Fruit fly (Drosophila melanogaster): ENCODE measurements around the gene Ifrd1.

The Ifrd1 gene

DNA sequence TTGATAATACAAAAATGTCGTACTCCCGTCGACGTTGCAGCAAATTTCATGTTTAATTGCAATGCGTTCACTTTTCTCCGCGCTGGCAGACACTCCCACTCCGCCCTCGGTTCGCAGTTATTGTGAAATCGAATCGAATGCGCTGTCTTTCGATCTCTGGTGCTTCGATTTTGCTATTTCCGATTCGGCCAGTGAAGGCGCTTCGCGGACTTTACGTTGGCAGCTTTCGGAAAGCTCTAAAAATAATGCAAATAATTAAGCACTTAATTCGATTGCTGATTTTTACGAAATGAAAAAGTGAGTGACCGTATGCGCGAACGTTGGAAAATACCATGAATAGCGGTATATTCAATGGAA lies at the start of gene Ifrd1:
TSS of gene Ifrd1 (minus strand) at position 305 of the 357 bp plus-strand sequence.
- no peak for TF ChIP-seq noc (tag; optimal IDR thresholded peaks at IDR 0.05)

- TF ChIP-seq noc (tag; optimal IDR thresholded peaks at IDR 0.05), result no peak
Observed at dm6 chr2L:2920641-2921040, 46.4 kb upstream of the Ifrd1 start.

dm6 chr2L:2910957-2911356 lies 36.7 kb upstream of the Ifrd1 start:
- no peak for TF ChIP-seq noc (tag; optimal IDR thresholded peaks at IDR 0.05)

DNA sequence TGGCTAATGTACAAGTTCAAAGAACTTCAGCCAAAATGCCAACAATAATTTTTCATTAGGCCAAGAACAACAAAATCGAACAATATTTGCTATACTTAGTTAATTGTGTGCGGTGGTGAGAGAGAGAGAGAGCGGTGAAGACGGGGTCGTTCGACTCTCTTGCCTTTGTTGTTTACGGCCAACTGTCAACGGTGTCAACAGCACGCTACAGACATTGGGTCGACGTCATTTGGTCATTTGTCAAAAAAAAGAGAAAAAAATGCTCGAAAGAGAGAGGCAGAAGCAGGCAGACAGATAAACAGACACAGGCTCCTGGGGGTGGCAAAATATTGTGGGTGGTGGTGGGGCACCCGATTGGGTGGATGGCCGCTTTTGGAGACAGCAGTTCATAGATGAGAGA lies 35.2 kb upstream of the Ifrd1 start:
- TF ChIP-seq noc (tag; optimal IDR thresholded peaks at IDR 0.05), result no peak

dm6 chr2L:2908440-2909154 lies 34.3 kb upstream of the Ifrd1 start:
- no peak for TF ChIP-seq noc (tag; optimal IDR thresholded peaks at IDR 0.05)

- TF ChIP-seq noc (tag; optimal IDR thresholded peaks at IDR 0.05), result no peak
Observed at dm6 chr2L:2907776-2908175, 33.5 kb upstream of the Ifrd1 start.

dm6 chr2L:2906122-2906521 lies 31.8 kb upstream of the Ifrd1 start:
- TF ChIP-seq noc (tag; optimal IDR thresholded peaks at IDR 0.05), result no peak

- TF ChIP-seq noc (tag; optimal IDR thresholded peaks at IDR 0.05), result peak; percentile 87
Observed at dm6 chr2L:2905051-2905446, 30.8 kb upstream of the Ifrd1 start.

dm6 chr2L:2904316-2905050 lies 30.2 kb upstream of the Ifrd1 start:
- TF ChIP-seq noc (tag; optimal IDR thresholded peaks at IDR 0.05), result no peak

dm6 chr2L:2903649-2904048 lies 29.4 kb upstream of the Ifrd1 start:
- no peak for TF ChIP-seq noc (tag; optimal IDR thresholded peaks at IDR 0.05)

dm6 chr2L:2901445-2901844 lies 27.2 kb upstream of the Ifrd1 start:
- TF ChIP-seq noc (tag; optimal IDR thresholded peaks at IDR 0.05), result no peak

- peak; percentile 50 for TF ChIP-seq noc (tag; optimal IDR thresholded peaks at IDR 0.05)
Observed at dm6 chr2L:2900392-2901028, 26.2 kb upstream of the Ifrd1 start.

DNA sequence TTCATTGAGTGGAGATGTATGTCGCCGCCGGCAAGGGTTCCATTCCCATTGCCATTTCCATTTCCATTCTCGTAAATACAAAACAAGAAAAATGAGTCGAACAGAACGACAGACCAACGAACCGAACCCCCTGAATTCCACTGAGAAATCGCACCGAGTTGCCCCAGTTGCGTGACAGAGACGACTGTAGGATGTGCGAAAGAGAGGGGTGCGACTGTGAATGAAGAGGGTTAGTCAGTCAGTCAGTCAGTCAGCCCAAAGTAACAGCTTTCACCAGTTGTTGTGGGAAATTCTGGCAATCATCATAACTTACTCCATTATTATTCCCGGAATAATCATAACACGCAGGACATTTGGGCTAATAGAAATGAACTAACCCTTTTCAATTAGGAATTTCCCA lies 24.0 kb upstream of the Ifrd1 start:
- TF ChIP-seq noc (tag; optimal IDR thresholded peaks at IDR 0.05), result no peak

DNA sequence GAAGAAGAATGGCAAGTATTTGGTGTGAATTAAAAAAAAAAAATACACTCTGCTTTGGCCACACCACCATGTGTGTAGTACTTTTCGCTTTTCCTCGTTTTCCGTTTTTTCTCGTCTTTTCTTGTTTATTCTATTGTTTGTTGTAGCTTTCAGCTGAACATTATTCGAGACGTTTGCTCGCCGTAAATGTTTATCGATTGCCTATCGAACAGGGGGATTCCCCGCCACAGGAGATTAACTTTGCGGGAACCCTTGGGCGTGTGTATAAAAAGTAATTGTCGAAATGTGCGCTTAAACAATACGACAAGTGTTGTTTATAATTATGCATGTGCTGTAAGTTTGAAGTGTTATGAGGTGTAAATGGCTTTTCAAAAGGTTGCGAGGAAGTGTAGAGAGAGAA lies 23.4 kb upstream of the Ifrd1 start:
- no peak for TF ChIP-seq noc (tag; optimal IDR thresholded peaks at IDR 0.05)

DNA sequence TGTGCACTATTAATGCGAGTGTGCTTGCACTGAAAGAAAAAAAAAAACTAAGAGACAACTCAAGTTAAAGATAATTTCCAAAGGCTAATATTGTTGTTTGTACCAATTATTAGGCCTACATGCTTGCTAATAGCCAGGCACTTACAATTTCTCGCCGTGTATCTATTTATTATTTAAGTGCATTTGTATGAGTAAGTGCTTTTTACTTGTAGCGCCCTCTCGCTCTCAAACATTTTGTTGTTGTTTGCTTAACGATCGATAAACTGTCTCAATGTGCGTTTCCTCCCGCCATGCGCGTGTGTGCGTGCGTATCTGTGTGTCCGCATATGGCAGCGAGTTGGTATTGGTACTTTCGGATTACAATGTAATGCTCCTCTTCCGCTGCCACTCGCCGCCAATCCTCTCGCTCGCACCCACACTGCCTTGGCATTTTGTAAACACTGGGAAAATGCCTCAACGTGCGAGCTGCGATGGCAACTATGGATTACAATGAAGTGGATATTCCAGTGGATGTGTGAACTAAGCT lies 22.8 kb upstream of the Ifrd1 start:
- no peak for TF ChIP-seq noc (tag; optimal IDR thresholded peaks at IDR 0.05)

dm6 chr2L:2894356-2894755 lies 20.1 kb upstream of the Ifrd1 start:
- TF ChIP-seq noc (tag; optimal IDR thresholded peaks at IDR 0.05), result no peak

DNA sequence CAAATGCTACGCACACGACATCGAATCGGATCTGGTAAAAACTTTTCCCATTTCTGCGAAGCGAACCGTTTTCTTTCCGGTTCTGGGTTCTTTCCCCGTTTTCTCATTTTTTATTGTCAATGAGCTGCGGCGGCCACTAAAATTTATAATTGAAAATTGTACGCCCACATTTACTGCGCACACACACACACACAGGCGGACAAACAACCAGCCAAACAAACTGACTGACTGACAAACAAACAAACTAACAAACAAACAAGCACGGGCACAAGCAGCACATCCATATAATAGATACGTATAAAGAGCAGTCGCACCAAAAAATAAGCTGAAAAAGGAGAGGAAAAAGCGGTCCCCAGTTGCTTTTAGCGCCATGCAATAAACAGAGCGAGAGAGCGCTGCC lies 16.9 kb upstream of the Ifrd1 start:
- TF ChIP-seq noc (tag; optimal IDR thresholded peaks at IDR 0.05), result no peak
